Fruit fly (Drosophila melanogaster): Measurements from ENCODE around the gene PSMG1.
A peak's percentile ranks its signal among the peaks of the same experiment; 100 is the strongest.

The PSMG1 gene

DNA sequence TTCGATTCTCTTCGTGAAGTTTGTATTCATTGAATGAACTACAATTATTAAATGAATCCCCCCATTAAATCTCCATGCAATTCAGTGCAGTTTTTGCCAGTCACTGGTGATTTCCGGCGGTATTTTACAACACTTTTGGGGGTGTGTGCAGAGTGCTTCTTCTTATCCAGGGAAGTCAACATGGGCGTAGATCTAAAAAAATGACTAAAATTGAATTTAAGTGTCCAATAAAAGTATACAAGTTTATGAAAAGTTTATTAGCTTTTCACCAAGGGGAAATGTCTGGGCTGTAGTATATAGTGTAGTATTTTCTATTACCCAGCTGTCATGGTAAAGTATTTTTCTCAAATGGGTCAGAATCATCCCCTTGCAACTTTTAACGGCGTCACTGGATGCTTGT is 2.6 kb downstream of the PSMG1 start, which contains the start of gene Hpf1 (continued):
- TF ChIP-seq Gsc (GFP tag; IDR thresholded peaks at IDR 0.05) (peak; percentile 92), Dfd (GFP tag; optimal IDR thresholded peaks at IDR 0.05) (peak in 1 of 2 experiments; percentile 19), sd (tag; optimal IDR thresholded peaks at IDR 0.05) (peak; percentile 94), HLH54F (GFP tag; optimal IDR thresholded peaks at IDR 0.05) (peak; percentile 99), CG12219 (GFP tag; optimal IDR thresholded peaks at IDR 0.05) (peak; percentile 98), CG7556 (GFP tag; optimal IDR thresholded peaks at IDR 0.05) (peak; percentile 97), Med (GFP tag) (peak; percentile 100), hb (GFP tag; IDR thresholded peaks at IDR 0.05; ENCODE audit: partially characterized antibody) (no peak), Ptx1 (GFP tag; IDR thresholded peaks at IDR 0.05) (peak; percentile 99), CG32532 (GFP tag; IDR thresholded peaks at IDR 0.05) (peak; percentile 99), aop (GFP tag; IDR thresholded peaks at IDR 0.05) (peak; percentile 91), Hsf (GFP tag; optimal IDR thresholded peaks at IDR 0.05) (peak; percentile 99), CG11398 (GFP tag; optimal IDR thresholded peaks at IDR 0.05) (peak; percentile 98), CG11560 (tag; IDR thresholded peaks at IDR 0.05) (peak; percentile 90), CG9817 (tag; optimal IDR thresholded peaks at IDR 0.05) (peak; percentile 98), bsh (GFP tag; optimal IDR thresholded peaks at IDR 0.05) (peak; percentile 97 to 98), dmrt11E (tag; optimal IDR thresholded peaks at IDR 0.05) (peak; percentile 96), Mes4 (GFP tag; optimal IDR thresholded peaks at IDR 0.05) (peak; percentile 97), dpn (GFP tag; optimal IDR thresholded peaks at IDR 0.05) (peak; percentile 99), Dref (GFP tag; IDR thresholded peaks at IDR 0.05) (peak; percentile 40; the same call in 1 of the 2 replicates), h (optimal IDR thresholded peaks at IDR 0.05) (no peak), CG17359 (tag; optimal IDR thresholded peaks at IDR 0.05) (peak; percentile 98), sens-2 (GFP tag; IDR thresholded peaks at IDR 0.05) (peak; percentile 86), corto (GFP tag; optimal IDR thresholded peaks at IDR 0.05) (peak; percentile 98), Oli (tag; optimal IDR thresholded peaks at IDR 0.05) (peak; percentile 99), lmd (GFP tag; IDR thresholded peaks at IDR 0.05) (peak; percentile 98), CG8765 (GFP tag; IDR thresholded peaks at IDR 0.05) (peak; percentile 94), crol (GFP tag; IDR thresholded peaks at IDR 0.05) (peak; percentile 65), Ada2b (GFP tag; IDR thresholded peaks at IDR 0.05) (peak; percentile 97), CG31441 (GFP tag; IDR thresholded peaks at IDR 0.05) (peak; percentile 98), CG15696 (tag; optimal IDR thresholded peaks at IDR 0.05) (peak; percentile 94), Adf1 (GFP tag; IDR thresholded peaks at IDR 0.05) (peak; percentile 84), PHDP (tag; optimal IDR thresholded peaks at IDR 0.05) (peak; percentile 99), CG12391 (tag; optimal IDR thresholded peaks at IDR 0.05) (peak; percentile 98), unpg (GFP tag; optimal IDR thresholded peaks at IDR 0.05) (peak; percentile 99), bowl (GFP tag; IDR thresholded peaks at IDR 0.05) (peak; percentile 92), slbo (GFP tag; IDR thresholded peaks at IDR 0.05) (peak; percentile 99), HmgZ (tag; optimal IDR thresholded peaks at IDR 0.05) (peak; percentile 99), z (GFP tag; IDR thresholded peaks at IDR 0.05) (peak; percentile 53; the same call in 1 of the 3 replicates), pfk (GFP tag; optimal IDR thresholded peaks at IDR 0.05) (peak; percentile 51), da (GFP tag; optimal IDR thresholded peaks at IDR 0.05) (peak; percentile 97), HmgD (GFP tag; optimal IDR thresholded peaks at IDR 0.05) (peak; percentile 98), shn (GFP tag; optimal IDR thresholded peaks at IDR 0.05) (peak; percentile 99), trh (GFP tag; optimal IDR thresholded peaks at IDR 0.05) (peak; percentile 96), vnd (GFP tag; IDR thresholded peaks at IDR 0.05; ENCODE audit: partially characterized antibody) (no peak), E2f1 (GFP tag; IDR thresholded peaks at IDR 0.05) (peak; percentile 98), Tbp (GFP tag; optimal IDR thresholded peaks at IDR 0.05) (no peak), sna (GFP tag; IDR thresholded peaks at IDR 0.05; ENCODE audit: partially characterized antibody) (no peak), CG4360 (GFP tag; IDR thresholded peaks at IDR 0.05) (peak; percentile 73), CG13123 (GFP tag; optimal IDR thresholded peaks at IDR 0.05) (peak; percentile 95), Abd-B (GFP tag; optimal IDR thresholded peaks at IDR 0.05) (peak; percentile 98), pho (GFP tag; optimal IDR thresholded peaks at IDR 0.05) (peak; percentile 99)

Measured in whole organism, embryonic.